Worm (Caenorhabditis elegans) whole organism, L3 larva: ENCODE data around the gene cpr-1.

Source experiments
- R02D3.7 ChIP-seq: fragments of 150-350 bp; optimal IDR thresholded peaks from 2 replicates; lab custom pipeline; 2014; ENCODE audit warnings: missing biosample characterization, missing genetic modification characterization
- ZK546.5 ChIP-seq: sonication (generic microtip); optimal IDR thresholded peaks from 2 replicates; lab custom pipeline; 2017; ENCODE audit warnings: missing biosample characterization, missing genetic modification characterization
- aly-2 ChIP-seq: fragments of 150-350 bp; optimal IDR thresholded peaks from 2 replicates; lab custom pipeline; 2014; ENCODE audit warnings: missing biosample characterization, missing genetic modification characterization
- ama-1 ChIP-seq: fragments of 150-350 bp; optimal IDR thresholded peaks from 2 replicates; lab custom pipeline; 2018
- ceh-16 ChIP-seq: sonication (generic microtip); optimal IDR thresholded peaks from 2 replicates; lab custom pipeline; 2017; ENCODE audit warnings: missing biosample characterization, missing genetic modification characterization
- ceh-28 ChIP-seq: fragments of 150-350 bp; optimal IDR thresholded peaks from 2 replicates; lab custom pipeline; 2014; ENCODE audit warnings: missing biosample characterization, missing genetic modification reagents, missing genetic modification characterization
- ceh-82 ChIP-seq: fragments of 150-350 bp; optimal IDR thresholded peaks from 2 replicates; lab custom pipeline; 2014; ENCODE audit warnings: missing biosample characterization, missing genetic modification characterization
- ceh-9 ChIP-seq: sonication (generic microtip); optimal IDR thresholded peaks from 2 replicates; lab custom pipeline; 2018; ENCODE audit warnings: missing biosample characterization, missing genetic modification characterization
- daf-12 ChIP-seq: fragments of 150-350 bp; optimal IDR thresholded peaks from 2 replicates; lab custom pipeline; 2014; ENCODE audit warnings: missing biosample characterization, missing genetic modification reagents, missing genetic modification characterization
- egl-27 ChIP-seq: sonication (generic microtip); optimal IDR thresholded peaks from 4 replicates; lab custom pipeline; 2017; ENCODE audit warnings: missing biosample characterization, missing genetic modification reagents, missing genetic modification characterization
- egl-5 ChIP-seq: fragments of 150-350 bp; optimal IDR thresholded peaks from 2 replicates; lab custom pipeline; 2017; ENCODE audit warnings: missing biosample characterization, missing genetic modification reagents, missing genetic modification characterization, inconsistent platforms
- elt-1 ChIP-seq: fragments of 150-350 bp; optimal IDR thresholded peaks from 2 replicates; lab custom pipeline; 2014; ENCODE audit warnings: missing biosample characterization, missing genetic modification characterization
- elt-2 ChIP-seq: sonication (generic microtip); optimal IDR thresholded peaks from 2 replicates; lab custom pipeline; 2016; ENCODE audit warnings: missing genetic modification reagents, mild to moderate bottlenecking, missing genetic modification characterization, missing compliant biosample characterization
- elt-3 ChIP-seq, 3 experiments: fragments of 150-350 bp in 1 of 3; sonication (generic microtip) in 2 of 3; optimal IDR thresholded peaks; 2 replicates in 2 of 3; 4 replicates in 1 of 3; lab custom pipeline; 2014 to 2017; ENCODE audit warnings: missing biosample characterization in 3 of 3, missing genetic modification characterization in 3 of 3
- eor-1 ChIP-seq, 2 experiments: fragments of 150-350 bp; optimal IDR thresholded peaks; 2 replicates each; lab custom pipeline; 2014 to 2018; ENCODE audit warnings: missing biosample characterization in 2 of 2, missing genetic modification characterization in 2 of 2
- fkh-10 ChIP-seq: sonication (generic microtip); optimal IDR thresholded peaks from 2 replicates; lab custom pipeline; 2017; ENCODE audit warnings: missing biosample characterization, missing genetic modification reagents, missing genetic modification characterization
- fkh-2 ChIP-seq: fragments of 150-350 bp; optimal IDR thresholded peaks from 2 replicates; lab custom pipeline; 2014; ENCODE audit warnings: missing biosample characterization, missing genetic modification reagents, missing genetic modification characterization
- fos-1 ChIP-seq: fragments of 150-350 bp; optimal IDR thresholded peaks from 2 replicates; lab custom pipeline; 2014; ENCODE audit warnings: missing biosample characterization, missing genetic modification characterization
- hmg-11 ChIP-seq: sonication (generic microtip); optimal IDR thresholded peaks from 2 replicates; lab custom pipeline; 2016; ENCODE audit warnings: missing genetic modification characterization, missing compliant biosample characterization
- jun-1 ChIP-seq: fragments of 150-350 bp; optimal IDR thresholded peaks from 2 replicates; lab custom pipeline; 2014; ENCODE audit warnings: missing biosample characterization, missing genetic modification reagents, missing genetic modification characterization
- lin-15B ChIP-seq: fragments of 150-350 bp; optimal IDR thresholded peaks from 2 replicates; lab custom pipeline; 2014; ENCODE audit warnings: missing biosample characterization, missing genetic modification characterization
- lin-39 ChIP-seq: fragments of 150-350 bp; optimal IDR thresholded peaks from 2 replicates; lab custom pipeline; 2018; ENCODE audit warnings: missing biosample characterization, missing genetic modification reagents, missing genetic modification characterization
- lsy-12 ChIP-seq: sonication (generic microtip); optimal IDR thresholded peaks from 2 replicates; lab custom pipeline; 2016; ENCODE audit warnings: mild to moderate bottlenecking, missing genetic modification characterization, missing compliant biosample characterization
- mdl-1 ChIP-seq: fragments of 150-350 bp; optimal IDR thresholded peaks from 2 replicates; lab custom pipeline; 2014; ENCODE audit warnings: missing biosample characterization, missing genetic modification characterization
- mml-1 ChIP-seq: fragments of 150-350 bp; sonication (generic microtip); optimal IDR thresholded peaks from 3 replicates; lab custom pipeline; 2014; ENCODE audit warnings: missing biosample characterization, missing genetic modification characterization
- nfya-1 ChIP-seq: sonication (generic microtip); optimal IDR thresholded peaks from 2 replicates; lab custom pipeline; 2017; ENCODE audit warnings: missing genetic modification characterization, mild to moderate bottlenecking, missing compliant biosample characterization, antibody characterized with exemption, moderate library complexity; ENCODE audit not compliant: insufficient read depth
- nhr-11 ChIP-seq: fragments of 150-350 bp; optimal IDR thresholded peaks from 2 replicates; lab custom pipeline; 2014; ENCODE audit warnings: missing biosample characterization, missing genetic modification characterization
- nhr-12 ChIP-seq: fragments of 150-350 bp; optimal IDR thresholded peaks from 2 replicates; lab custom pipeline; 2014; ENCODE audit warnings: missing biosample characterization, missing genetic modification characterization
- nhr-23 ChIP-seq: fragments of 150-350 bp; optimal IDR thresholded peaks from 2 replicates; lab custom pipeline; 2014; ENCODE audit warnings: missing biosample characterization, missing genetic modification reagents, missing genetic modification characterization
- nhr-237 ChIP-seq: fragments of 150-350 bp; optimal IDR thresholded peaks from 2 replicates; lab custom pipeline; 2014; ENCODE audit warnings: missing biosample characterization, missing genetic modification characterization
- nhr-25 ChIP-seq: sonication (generic microtip); optimal IDR thresholded peaks from 2 replicates; lab custom pipeline; 2017; ENCODE audit warnings: missing biosample characterization, missing genetic modification characterization
- nhr-28 ChIP-seq: fragments of 150-350 bp; optimal IDR thresholded peaks from 2 replicates; lab custom pipeline; 2014; ENCODE audit warnings: missing biosample characterization, missing genetic modification characterization
- nhr-43 ChIP-seq: sonication (generic microtip); optimal IDR thresholded peaks from 2 replicates; lab custom pipeline; 2016; ENCODE audit warnings: mild to moderate bottlenecking, missing genetic modification characterization, missing compliant biosample characterization; ENCODE audit not compliant: poor library complexity, severe bottlenecking
- nhr-67 ChIP-seq: fragments of 150-350 bp; optimal IDR thresholded peaks from 2 replicates; lab custom pipeline; 2014; ENCODE audit warnings: missing biosample characterization, missing genetic modification characterization
- nhr-76 ChIP-seq: fragments of 150-350 bp; sonication (generic microtip); optimal IDR thresholded peaks from 5 replicates; lab custom pipeline; 2014; ENCODE audit warnings: missing biosample characterization, missing genetic modification characterization
- nhr-77 ChIP-seq: fragments of 150-350 bp; optimal IDR thresholded peaks from 2 replicates; lab custom pipeline; 2014; ENCODE audit warnings: missing biosample characterization, missing genetic modification characterization
- pha-4 ChIP-seq: fragments of 150-350 bp; optimal IDR thresholded peaks from 2 replicates; lab custom pipeline; 2014; ENCODE audit warnings: missing biosample characterization, missing genetic modification reagents, missing genetic modification characterization
- pqm-1 ChIP-seq: fragments of 150-350 bp; optimal IDR thresholded peaks from 2 replicates; lab custom pipeline; 2017; ENCODE audit warnings: missing biosample characterization, missing genetic modification characterization, inconsistent platforms
- sea-2 ChIP-seq: fragments of 150-350 bp; sonication (generic microtip); optimal IDR thresholded peaks from 4 replicates; lab custom pipeline; 2014; ENCODE audit warnings: missing biosample characterization, missing genetic modification reagents, missing genetic modification characterization
- skn-1 ChIP-seq: fragments of 150-350 bp; optimal IDR thresholded peaks from 2 replicates; lab custom pipeline; 2014; ENCODE audit warnings: missing biosample characterization, missing genetic modification characterization
- snpc-4 ChIP-seq: fragments of 150-350 bp; optimal IDR thresholded peaks from 2 replicates; lab custom pipeline; 2014; ENCODE audit warnings: missing biosample characterization, missing genetic modification characterization
- tbx-2 ChIP-seq: sonication (generic microtip); optimal IDR thresholded peaks from 2 replicates; lab custom pipeline; 2016; ENCODE audit warnings: mild to moderate bottlenecking, missing genetic modification characterization, missing compliant biosample characterization
- unc-39 ChIP-seq: sonication (generic microtip); optimal IDR thresholded peaks from 4 replicates; lab custom pipeline; 2017; ENCODE audit warnings: missing biosample characterization, missing genetic modification characterization
- unc-62 ChIP-seq: fragments of 150-350 bp; sonication (generic microtip); optimal IDR thresholded peaks from 4 replicates; lab custom pipeline; 2014; ENCODE audit warnings: missing biosample characterization, missing genetic modification reagents, missing genetic modification characterization
- zag-1 ChIP-seq: fragments of 150-350 bp; optimal IDR thresholded peaks from 2 replicates; lab custom pipeline; 2014; ENCODE audit warnings: missing biosample characterization, missing genetic modification characterization
- ztf-11 ChIP-seq: fragments of 150-350 bp; optimal IDR thresholded peaks from 2 replicates; lab custom pipeline; 2014; ENCODE audit warnings: missing biosample characterization, missing genetic modification characterization
- ztf-4 ChIP-seq: fragments of 150-350 bp; optimal IDR thresholded peaks from 2 replicates; lab custom pipeline; 2014; ENCODE audit warnings: missing biosample characterization, missing genetic modification characterization

cpr-1 gene

DNA sequence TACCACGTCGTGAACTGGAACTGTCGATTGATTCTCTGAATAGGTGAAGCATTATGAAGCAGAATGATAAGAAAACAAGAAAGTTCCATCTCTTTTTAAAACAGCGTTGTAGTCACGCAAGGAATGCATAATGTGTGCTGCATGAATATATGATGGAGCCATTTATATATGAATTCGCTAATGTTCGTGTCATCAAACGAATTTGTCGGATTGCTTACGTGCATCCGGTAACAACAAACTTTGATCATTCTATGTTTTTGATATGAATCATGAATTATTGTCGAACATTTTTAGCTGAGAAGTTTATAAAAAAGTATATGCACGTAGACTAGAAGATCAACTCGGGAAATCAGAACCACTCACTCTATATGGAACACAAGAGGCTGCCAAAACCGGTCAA is 22.1 kb downstream of the cpr-1 start:
- no peak for TF ChIP-seq nhr-237
- no peak for TF ChIP-seq ztf-4 (tag; lab: Kevin White, UChicago)
- no peak for TF ChIP-seq nhr-12
- TF ChIP-seq fkh-2 (tag; lab: Kevin White, UChicago) = no peak
- TF ChIP-seq hmg-11 (tag; lab: Kevin White, UChicago) = no peak
- no peak for TF ChIP-seq ceh-28
- TF ChIP-seq nhr-77 (tag; lab: Kevin White, UChicago) = no peak
- no peak for TF ChIP-seq ceh-82
- no peak for TF ChIP-seq pqm-1 (tag; lab: Kevin White, UChicago)
- no peak for TF ChIP-seq daf-12
- no peak for TF ChIP-seq aly-2 (tag; lab: Kevin White, UChicago)

DNA sequence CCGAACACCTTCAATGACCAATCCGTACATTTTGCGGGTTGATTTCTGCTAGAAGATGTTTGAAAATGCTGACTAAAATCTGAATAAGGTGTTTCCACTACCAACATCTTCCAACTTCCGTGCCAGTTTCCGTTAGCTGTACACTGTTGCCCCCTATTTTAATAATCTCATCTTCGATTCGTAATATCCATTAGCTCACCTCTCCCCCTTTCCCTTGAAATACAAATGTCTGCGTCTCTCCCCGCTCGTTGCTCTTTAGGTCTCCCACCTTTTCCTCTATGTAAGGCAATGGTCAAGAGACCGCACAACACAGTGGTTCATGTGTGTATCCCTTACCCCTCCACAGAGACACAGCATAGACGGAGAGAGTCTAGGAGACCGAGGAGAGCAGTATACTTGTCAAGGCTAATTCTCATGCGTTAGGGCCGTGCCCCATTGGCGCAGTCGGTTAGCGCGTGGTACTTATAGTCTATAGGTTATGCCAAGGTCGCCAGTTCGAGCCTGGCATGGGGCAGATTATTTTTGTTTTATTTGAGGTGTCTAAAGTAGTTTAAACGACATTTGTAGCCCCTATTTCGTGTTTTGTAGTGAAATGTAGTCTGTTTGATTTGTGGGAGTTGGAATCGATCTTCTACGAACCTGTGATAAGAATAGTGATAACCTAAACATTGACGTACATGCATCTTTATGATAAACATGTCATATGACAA is 26.6 kb downstream of the cpr-1 start, which contains the start of gene gcy-33:
Gene gcy-33, minus strand, starts transcription at position 51 of the 710 bp plus-strand sequence.
- no peak for TF ChIP-seq ama-1 (lab: Kevin White, UChicago)
- no peak for TF ChIP-seq eor-1 (tag; optimal IDR thresholded peaks at IDR 0.05; lab: Kevin White, UChicago)
- TF ChIP-seq elt-2 = peak; percentile 94
- TF ChIP-seq pha-4 (tag; lab: Kevin White, UChicago) = peak; percentile 79
- no peak for TF ChIP-seq nhr-237
- TF ChIP-seq unc-39 = no peak
- TF ChIP-seq ztf-11 = no peak
- TF ChIP-seq tbx-2 (tag; lab: Kevin White, UChicago) = peak; percentile 78
- peak; percentile 62 for TF ChIP-seq fos-1 (tag; lab: Kevin White, UChicago)
- no peak for TF ChIP-seq ceh-16 (tag; lab: Kevin White, UChicago)
- TF ChIP-seq ztf-4 (tag; lab: Kevin White, UChicago) = peak; percentile 15
- peak; percentile 99 for TF ChIP-seq hmg-11 (tag; lab: Kevin White, UChicago)
- peak; percentile 48 for TF ChIP-seq nhr-23
- TF ChIP-seq nhr-77 (tag; lab: Kevin White, UChicago) = peak; percentile 36
- TF ChIP-seq sea-2 (GFP tag; lab: Kevin White, UChicago) = peak; percentile 60
- no peak for TF ChIP-seq daf-12
- TF ChIP-seq nhr-12 = no peak
- peak; percentile 97 for TF ChIP-seq pqm-1 (tag; lab: Kevin White, UChicago)
- TF ChIP-seq unc-62 (GFP tag; lab: Kevin White, UChicago) = no peak
- no peak for TF ChIP-seq ceh-9 (tag; lab: Kevin White, UChicago)
- TF ChIP-seq egl-5 (tag; lab: Kevin White, UChicago) = peak; percentile 75
- TF ChIP-seq nfya-1 = peak; percentile 78
- TF ChIP-seq jun-1 (tag; lab: Kevin White, UChicago) = peak; percentile 65
- no peak for TF ChIP-seq elt-1 (tag; lab: Kevin White, UChicago)
- TF ChIP-seq lin-15B (tag; lab: Kevin White, UChicago) = no peak
- no peak for TF ChIP-seq elt-3 (tag; optimal IDR thresholded peaks at IDR 0.05; lab: Kevin White, UChicago)
- TF ChIP-seq fkh-10 = no peak
- TF ChIP-seq egl-27 (tag; lab: Kevin White, UChicago) = peak; percentile 80
- no peak for TF ChIP-seq ZK546.5 (tag; lab: Kevin White, UChicago)
- TF ChIP-seq ceh-28 = peak; percentile 67
- TF ChIP-seq snpc-4 = peak; percentile 30
- TF ChIP-seq lsy-12 (tag; lab: Kevin White, UChicago) = peak; percentile 84
- TF ChIP-seq ceh-82 = peak; percentile 61
- TF ChIP-seq lin-39 (tag; lab: Kevin White, UChicago) = peak; percentile 81
- TF ChIP-seq nhr-67 (tag; lab: Kevin White, UChicago) = no peak
- peak; percentile 16 for TF ChIP-seq aly-2 (tag; lab: Kevin White, UChicago)
- TF ChIP-seq nhr-43 (tag; lab: Kevin White, UChicago) = peak; percentile 91
- TF ChIP-seq nhr-28 = no peak
- TF ChIP-seq mdl-1 (tag; lab: Kevin White, UChicago) = no peak
- TF ChIP-seq nhr-11 (tag; lab: Kevin White, UChicago) = no peak
- no peak for TF ChIP-seq zag-1 (tag; lab: Kevin White, UChicago)
- peak; percentile 64 for TF ChIP-seq R02D3.7 (tag; lab: Kevin White, UChicago)
- TF ChIP-seq skn-1 (tag; lab: Kevin White, UChicago) = no peak
- TF ChIP-seq nhr-76 (tag; lab: Kevin White, UChicago) = peak; percentile 6
- no peak for TF ChIP-seq mml-1
- TF ChIP-seq nhr-25 (tag; lab: Kevin White, UChicago) = peak; percentile 71
- no peak for TF ChIP-seq fkh-2 (tag; lab: Kevin White, UChicago)
